Worm (Caenorhabditis elegans) whole organism, L1 larva: ENCODE results near the gene rgs-7.

Experiments
- aha-1 ChIP-seq: fragments of 150-350 bp; optimal IDR thresholded peaks from 2 replicates; lab custom pipeline; 2014; ENCODE audit warnings: missing biosample characterization, missing genetic modification characterization
- ceh-88 ChIP-seq: fragments of 200-800 bp; sonication (Bioruptor generic); IDR thresholded peaks from 2 replicates; pipeline ENCODE4 v1.3.6; 2022; ENCODE audit warnings: missing genetic modification characterization, missing compliant biosample characterization
- egl-13 ChIP-seq: sonication (generic microtip); optimal IDR thresholded peaks from 2 replicates; lab custom pipeline; 2016; ENCODE audit warnings: missing genotype, missing genetic modification reagents, missing genetic modification characterization, missing compliant biosample characterization
- fkh-10 ChIP-seq: sonication (generic microtip); optimal IDR thresholded peaks from 2 replicates; lab custom pipeline; 2017; ENCODE audit warnings: missing biosample characterization, missing genetic modification reagents, missing genetic modification characterization
- fkh-4 ChIP-seq: sonication (generic microtip); optimal IDR thresholded peaks from 2 replicates; lab custom pipeline; 2016; ENCODE audit warnings: missing compliant biosample characterization, missing genetic modification characterization, borderline replicate concordance
- nhr-237 ChIP-seq: fragments of 150-350 bp; optimal IDR thresholded peaks from 2 replicates; lab custom pipeline; 2014; ENCODE audit warnings: missing biosample characterization, missing genetic modification characterization
- nhr-76 ChIP-seq: sonication (generic microtip); optimal IDR thresholded peaks from 2 replicates; lab custom pipeline; 2017; ENCODE audit warnings: missing biosample characterization, missing genetic modification characterization
- nhr-77 ChIP-seq: fragments of 150-350 bp; optimal IDR thresholded peaks from 2 replicates; lab custom pipeline; 2014; ENCODE audit warnings: missing biosample characterization, missing genetic modification characterization
- unc-62 ChIP-seq: fragments of 150-350 bp; optimal IDR thresholded peaks from 2 replicates; lab custom pipeline; 2014; ENCODE audit warnings: missing biosample characterization, missing genetic modification reagents, missing genetic modification characterization
- zag-1 ChIP-seq: fragments of 150-350 bp; optimal IDR thresholded peaks from 2 replicates; lab custom pipeline; 2014; ENCODE audit warnings: missing biosample characterization, missing genetic modification characterization
- ztf-11 ChIP-seq, 2 experiments: sonication (generic microtip); optimal IDR thresholded peaks; 2 replicates each; lab custom pipeline; 2016 to 2017; ENCODE audit warnings: missing genetic modification characterization in 2 of 2, missing biosample characterization in 1 of 2, missing compliant biosample characterization in 1 of 2

- no peak for TF ChIP-seq nhr-76 (tag; lab: Kevin White, UChicago)
- no peak for TF ChIP-seq nhr-77
- TF ChIP-seq nhr-237 (tag; lab: Kevin White, UChicago) = no peak
- no peak for TF ChIP-seq fkh-10 (GFP tag; lab: Kevin White, UChicago)
- TF ChIP-seq fkh-4 = no peak
- no peak for TF ChIP-seq zag-1
- TF ChIP-seq egl-13 (tag; lab: Kevin White, UChicago) = no peak
- TF ChIP-seq ceh-88 (GFP tag; lab: Robert Waterston, UW) = no peak
- TF ChIP-seq ztf-11 (tag; optimal IDR thresholded peaks at IDR 0.05; lab: Kevin White, UChicago) = no peak
- TF ChIP-seq unc-62 = no peak
- no peak for TF ChIP-seq aha-1 (tag; lab: Kevin White, UChicago)
These were observed 33.9 kb downstream of the rgs-7 start, which contains the start of gene ckc-1 for ce11 chrX:3576239-3576638.
